Fruit fly (Drosophila melanogaster) whole organism, embryonic: Measurements from ENCODE around the gene CG5968.

Source experiments
- BtbVII ChIP-seq: fragments of 200-800 bp; sonication (Bioruptor generic); optimal IDR thresholded peaks from 3 replicates; lab custom pipeline; 2017; ENCODE audit warnings: missing biosample characterization, mild to moderate bottlenecking, missing genetic modification characterization
- CG10147 ChIP-seq: fragments of 200-800 bp; sonication (Bioruptor generic); optimal IDR thresholded peaks from 2 replicates; lab custom pipeline; 2019; ENCODE audit warnings: missing biosample characterization, mild to moderate bottlenecking, missing genetic modification characterization, moderate library complexity
- CG10267 ChIP-seq: fragments of 200-800 bp; sonication (Bioruptor generic); optimal IDR thresholded peaks from 2 replicates; lab custom pipeline; 2018; ENCODE audit warnings: missing biosample characterization, mild to moderate bottlenecking, missing genetic modification characterization, moderate library complexity
- CG11085 ChIP-seq: fragments of 200-800 bp; sonication (Bioruptor generic); IDR thresholded peaks from 2 replicates; pipeline ENCODE4 v1.3.6; 2022; ENCODE audit warnings: missing biosample characterization, missing genetic modification characterization
- CG13894 ChIP-seq: fragments of 200-800 bp; sonication (Bioruptor generic); optimal IDR thresholded peaks from 3 replicates; lab custom pipeline; 2018; ENCODE audit warnings: missing biosample characterization, mild to moderate bottlenecking, missing genetic modification characterization, moderate library complexity
- CG16863 ChIP-seq: fragments of 200-800 bp; sonication (Bioruptor generic); optimal IDR thresholded peaks from 3 replicates; lab custom pipeline; 2016; ENCODE audit warnings: missing biosample characterization, missing genetic modification characterization
- CG17829 ChIP-seq: fragments of 200-800 bp; optimal IDR thresholded peaks from 2 replicates; lab custom pipeline; 2019; ENCODE audit warnings: missing biosample characterization, mild to moderate bottlenecking, missing genetic modification characterization, moderate library complexity
- CG18476 ChIP-seq: fragments of 200-800 bp; sonication (Bioruptor generic); optimal IDR thresholded peaks from 2 replicates; lab custom pipeline; 2016; ENCODE audit warnings: missing biosample characterization, mild to moderate bottlenecking, missing genetic modification characterization
- CG18599 ChIP-seq: fragments of 200-800 bp; sonication (Bioruptor generic); optimal IDR thresholded peaks from 3 replicates; lab custom pipeline; 2017; ENCODE audit warnings: missing biosample characterization, missing genetic modification characterization, mild to moderate bottlenecking, moderate library complexity, missing genetic modification reagents
- CG2889 ChIP-seq: fragments of 200-800 bp; sonication (Bioruptor generic); IDR thresholded peaks from 3 replicates; pipeline ENCODE4 v1.3.6; 2022; ENCODE audit warnings: missing biosample characterization, missing genetic modification characterization
- CG33213 ChIP-seq: fragments of 200-800 bp; sonication (Bioruptor generic); optimal IDR thresholded peaks from 3 replicates; lab custom pipeline; 2016; ENCODE audit warnings: missing biosample characterization, missing genetic modification characterization
- CG42726 ChIP-seq: fragments of 200-800 bp; sonication (Bioruptor generic); IDR thresholded peaks from 2 replicates; pipeline ENCODE4 v1.3.6; 2022; ENCODE audit warnings: missing biosample characterization, missing genetic modification characterization; ENCODE audit not compliant: partially characterized antibody
- CG6791 ChIP-seq: fragments of 200-800 bp; sonication (Bioruptor generic); IDR thresholded peaks from 3 replicates; pipeline ENCODE4 v1.3.6; 2022; ENCODE audit warnings: missing biosample characterization, missing genetic modification characterization; ENCODE audit not compliant: partially characterized antibody
- CG7786 ChIP-seq: fragments of 200-800 bp; sonication (Bioruptor generic); optimal IDR thresholded peaks from 2 replicates; lab custom pipeline; 2016; ENCODE audit warnings: missing biosample characterization, missing genetic modification characterization
- CG7987 ChIP-seq: fragments of 200-800 bp; sonication (Bioruptor generic); optimal IDR thresholded peaks from 2 replicates; lab custom pipeline; 2018; ENCODE audit warnings: missing biosample characterization, mild to moderate bottlenecking, missing genetic modification characterization, moderate library complexity
- CG8388 ChIP-seq: fragments of 200-800 bp; sonication (Bioruptor generic); optimal IDR thresholded peaks from 2 replicates; lab custom pipeline; 2019; ENCODE audit warnings: missing biosample characterization, mild to moderate bottlenecking, missing genetic modification characterization, moderate library complexity
- CG8765 ChIP-seq: fragments of 200-800 bp; sonication (Bioruptor generic); IDR thresholded peaks from 2 replicates; pipeline ENCODE4 v1.3.6; 2022; ENCODE audit warnings: missing biosample characterization, missing genetic modification characterization
- CrebB ChIP-seq: fragments of 200-800 bp; sonication (Bioruptor generic); optimal IDR thresholded peaks from 3 replicates; lab custom pipeline; 2018; ENCODE audit warnings: missing biosample characterization, mild to moderate bottlenecking, missing genetic modification characterization
- Dref ChIP-seq: fragments of 200-800 bp; sonication (Bioruptor generic); IDR thresholded peaks from 2 replicates; pipeline ENCODE4 v1.3.6; 2022; ENCODE audit warnings: missing biosample characterization, missing genetic modification characterization
- GATAe ChIP-seq: fragments of 200-800 bp; sonication (Bioruptor generic); conservative IDR thresholded peaks from 2 replicates; pipeline ENCODE4 v1.3.6; 2022; ENCODE audit warnings: missing biosample characterization, missing genetic modification characterization
- Gug ChIP-seq: fragments of 200-800 bp; sonication (Bioruptor generic); IDR thresholded peaks from 4 replicates; pipeline ENCODE4 v1.3.6; 2022; ENCODE audit warnings: missing biosample characterization, missing genetic modification characterization
- Hand ChIP-seq: fragments of 200-800 bp; sonication (Bioruptor generic); optimal IDR thresholded peaks from 2 replicates; lab custom pipeline; 2017; ENCODE audit warnings: mild to moderate bottlenecking, missing biosample characterization, missing genetic modification reagents, missing genetic modification characterization
- Hmr ChIP-seq: fragments of 200-800 bp; sonication (Bioruptor generic); optimal IDR thresholded peaks from 3 replicates; lab custom pipeline; 2017; ENCODE audit warnings: mild to moderate bottlenecking, missing biosample characterization, missing genetic modification reagents, missing genetic modification characterization
- Lhr ChIP-seq: fragments of 200-800 bp; sonication (Bioruptor generic); optimal IDR thresholded peaks from 3 replicates; lab custom pipeline; 2017; ENCODE audit warnings: mild to moderate bottlenecking, missing biosample characterization, missing genetic modification reagents, missing genetic modification characterization
- Myb ChIP-seq: fragments of 200-800 bp; sonication (Bioruptor generic); optimal IDR thresholded peaks from 2 replicates; lab custom pipeline; 2016; ENCODE audit warnings: missing biosample characterization, missing genetic modification characterization
- Ptx1 ChIP-seq: fragments of 200-800 bp; sonication (Bioruptor generic); IDR thresholded peaks from 2 replicates; pipeline ENCODE4 v1.3.6; 2022; ENCODE audit warnings: missing biosample characterization, missing genetic modification characterization
- ase ChIP-seq: fragments of 200-800 bp; sonication (Bioruptor generic); IDR thresholded peaks from 3 replicates; pipeline ENCODE4 v1.3.6; 2022; ENCODE audit warnings: missing biosample characterization, missing genetic modification characterization
- bbx ChIP-seq: fragments of 200-800 bp; sonication (Bioruptor generic); IDR thresholded peaks from 2 replicates; pipeline ENCODE4 v1.3.6; 2022; ENCODE audit warnings: missing biosample characterization, missing genetic modification characterization; ENCODE audit not compliant: partially characterized antibody
- chif ChIP-seq, 2 experiments: fragments of 200-800 bp; sonication (Bioruptor generic); optimal IDR thresholded peaks; 3 replicates each; lab custom pipeline; 2016; ENCODE audit warnings: missing biosample characterization in 2 of 2, missing genetic modification characterization in 2 of 2
- chm ChIP-seq: fragments of 200-800 bp; sonication (Bioruptor generic); IDR thresholded peaks from 2 replicates; pipeline ENCODE4 v1.3.6; 2022; ENCODE audit warnings: missing biosample characterization, missing genetic modification characterization
- danr ChIP-seq: fragments of 200-800 bp; sonication (Bioruptor generic); IDR thresholded peaks from 2 replicates; pipeline ENCODE4 v1.3.6; 2022; ENCODE audit warnings: missing biosample characterization, missing genetic modification characterization
- exex ChIP-seq: fragments of 200-800 bp; sonication (Bioruptor generic); optimal IDR thresholded peaks from 4 replicates; lab custom pipeline; 2018; ENCODE audit warnings: missing biosample characterization, mild to moderate bottlenecking, missing genetic modification characterization, moderate library complexity
- fd3F ChIP-seq: fragments of 200-800 bp; sonication (Bioruptor generic); optimal IDR thresholded peaks from 2 replicates; lab custom pipeline; 2018; ENCODE audit warnings: missing biosample characterization, mild to moderate bottlenecking, missing genetic modification characterization, moderate library complexity
- fd64A ChIP-seq: fragments of 200-800 bp; sonication (Bioruptor generic); optimal IDR thresholded peaks from 3 replicates; lab custom pipeline; 2018; ENCODE audit warnings: missing biosample characterization, mild to moderate bottlenecking, missing genetic modification characterization
- ftz-f1 ChIP-seq: fragments of 200-800 bp; sonication (Bioruptor generic); optimal IDR thresholded peaks from 2 replicates; lab custom pipeline; 2016; ENCODE audit warnings: missing biosample characterization, missing genetic modification characterization
- gcm2 ChIP-seq: fragments of 200-800 bp; sonication (Bioruptor generic); optimal IDR thresholded peaks from 2 replicates; lab custom pipeline; 2016; ENCODE audit warnings: missing biosample characterization, missing genetic modification characterization
- gt ChIP-seq: fragments of 200-800 bp; sonication (Bioruptor generic); IDR thresholded peaks from 2 replicates; pipeline ENCODE4 v1.3.6; 2022; ENCODE audit warnings: missing biosample characterization, missing genetic modification characterization
- luna ChIP-seq: fragments of 200-800 bp; sonication (Bioruptor generic); optimal IDR thresholded peaks from 2 replicates; lab custom pipeline; 2016; ENCODE audit warnings: missing biosample characterization, missing genetic modification characterization
- phol ChIP-seq: fragments of 200-800 bp; sonication (Bioruptor generic); optimal IDR thresholded peaks from 3 replicates; lab custom pipeline; 2018; ENCODE audit warnings: missing biosample characterization, mild to moderate bottlenecking, missing genetic modification characterization, moderate library complexity
- prd ChIP-seq, 3 experiments: fragments of >200 bp in 2 of 3; fragments of 200-800 bp in 1 of 3; sonication (Bioruptor generic) in 1 of 3; optimal IDR thresholded peaks in 2 of 3; IDR thresholded peaks in 1 of 3; 2 replicates in 2 of 3; 3 replicates in 1 of 3; pipeline versions ENCODE4 v1.3.6 to Lab custom; 2017 to 2022; ENCODE audit warnings: missing biosample characterization in 1 of 3, missing genetic modification characterization in 1 of 3
- psq ChIP-seq: fragments of 200-800 bp; sonication (Bioruptor generic); optimal IDR thresholded peaks from 2 replicates; lab custom pipeline; 2017; ENCODE audit warnings: missing biosample characterization, missing genetic modification characterization
- sc ChIP-seq, 3 experiments: fragments of >200 bp in 2 of 3; fragments of 200-800 bp in 1 of 3; sonication (Bioruptor generic) in 1 of 3; optimal IDR thresholded peaks; 2 replicates in 2 of 3; 3 replicates in 1 of 3; lab custom pipeline; 2017; ENCODE audit warnings: mild to moderate bottlenecking in 1 of 3, missing biosample characterization in 1 of 3, missing genetic modification characterization in 1 of 3, missing genetic modification reagents in 1 of 3
- sna ChIP-seq: fragments of 200-800 bp; sonication (Bioruptor generic); IDR thresholded peaks from 2 replicates; pipeline ENCODE4 v1.3.6; 2022; ENCODE audit warnings: missing biosample characterization, missing genetic modification characterization; ENCODE audit not compliant: partially characterized antibody
- sqz ChIP-seq: fragments of 200-800 bp; sonication (Bioruptor generic); optimal IDR thresholded peaks from 3 replicates; lab custom pipeline; 2018; ENCODE audit warnings: missing biosample characterization, mild to moderate bottlenecking, missing genetic modification characterization
- sug ChIP-seq: fragments of 200-800 bp; optimal IDR thresholded peaks from 2 replicates; lab custom pipeline; 2019; ENCODE audit warnings: missing biosample characterization, mild to moderate bottlenecking, missing genetic modification characterization, moderate library complexity
- ttk ChIP-seq: fragments of 200-800 bp; sonication (Bioruptor generic); IDR thresholded peaks from 2 replicates; pipeline ENCODE4 v2.1.2; 2022; ENCODE audit warnings: missing biosample characterization, missing genetic modification characterization
- tup ChIP-seq: fragments of 200-800 bp; sonication (Bioruptor generic); optimal IDR thresholded peaks from 2 replicates; lab custom pipeline; 2016; ENCODE audit warnings: missing biosample characterization, mild to moderate bottlenecking, missing genetic modification characterization, moderate library complexity
- unc-4 ChIP-seq: fragments of 200-800 bp; sonication (Bioruptor generic); IDR thresholded peaks from 2 replicates; pipeline ENCODE4 v1.3.6; 2022; ENCODE audit warnings: missing biosample characterization, missing genetic modification characterization; ENCODE audit not compliant: partially characterized antibody
- zfh1 ChIP-seq: fragments of 200-800 bp; sonication (Bioruptor generic); IDR thresholded peaks from 3 replicates; pipeline ENCODE4 v1.3.6; 2022; ENCODE audit warnings: missing biosample characterization, missing genetic modification characterization

Gene CG5968

DNA sequence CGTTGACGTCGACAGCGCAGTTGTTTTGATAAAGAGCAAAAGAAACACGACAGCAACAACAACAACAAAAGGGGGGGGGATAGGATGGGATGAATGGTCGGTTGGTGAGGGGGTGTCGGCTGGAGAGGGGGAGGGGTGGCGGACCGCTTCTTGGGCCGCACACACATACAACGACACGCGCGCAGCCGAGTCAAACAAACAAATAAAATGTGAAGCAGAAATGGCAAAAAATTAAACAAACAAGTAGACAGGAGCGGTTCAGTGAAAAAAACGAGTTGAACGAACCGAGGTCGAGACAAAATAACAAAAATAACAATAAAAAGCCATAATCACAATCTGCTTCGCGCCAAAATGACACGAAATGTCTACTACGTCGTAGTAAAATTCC lies 16.4 kb downstream of the CG5968 start (continued):
- TF ChIP-seq GATAe (GFP tag; lab: Robert Waterston, UW) (no peak; the same call in 1 of the 2 replicates), ttk (no peak; the same call in 1 of the 2 replicates), CG33213 (GFP tag; lab: Kevin White, UChicago) (no peak), Myb (GFP tag; lab: Kevin White, UChicago) (no peak), CG13894 (tag; lab: Kevin White, UChicago) (no peak), Gug (no peak), CG10147 (GFP tag; lab: Kevin White, UChicago) (no peak), CG7987 (no peak), sqz (peak; percentile 28), CG11085 (GFP tag; lab: Robert Waterston, UW) (no peak), prd (optimal IDR thresholded peaks at IDR 0.05; lab: Kevin White, UChicago) (no peak), prd (GFP tag; IDR thresholded peaks at IDR 0.05; lab: Robert Waterston, UW) (no peak), exex (no peak), CrebB (no peak), CG18599 (GFP tag; lab: Kevin White, UChicago) (peak; percentile 27), CG7786 (GFP tag; lab: Kevin White, UChicago) (no peak), CG18476 (GFP tag; lab: Kevin White, UChicago) (no peak), sna (no peak), chif (GFP tag; optimal IDR thresholded peaks at IDR 0.05; lab: Kevin White, UChicago) (no peak), gt (GFP tag; lab: Robert Waterston, UW) (no peak), bbx (GFP tag; lab: Robert Waterston, UW) (no peak), zfh1 (no peak), sug (tag; lab: Kevin White, UChicago) (peak; percentile 82), CG2889 (GFP tag; lab: Robert Waterston, UW) (no peak), Lhr (GFP tag; lab: Kevin White, UChicago) (no peak), luna (GFP tag; lab: Kevin White, UChicago) (no peak), tup (no peak), psq (GFP tag; lab: Kevin White, UChicago) (peak; percentile 98), CG6791 (GFP tag; lab: Robert Waterston, UW) (no peak), fd64A (peak; percentile 32), fd3F (no peak), CG17829 (tag; lab: Kevin White, UChicago) (no peak), Dref (no peak), ase (no peak), BtbVII (GFP tag; lab: Kevin White, UChicago) (no peak), CG8388 (GFP tag; lab: Kevin White, UChicago) (no peak), Hand (GFP tag; lab: Kevin White, UChicago) (no peak), CG8765 (GFP tag; lab: Robert Waterston, UW) (0 out of 2 replicates have a peak, but pooled peaks have one; percentile 2), phol (tag; lab: Kevin White, UChicago) (no peak), sc (optimal IDR thresholded peaks at IDR 0.05; lab: Kevin White, UChicago) (no peak), sc (GFP tag; optimal IDR thresholded peaks at IDR 0.05; lab: Kevin White, UChicago) (no peak), CG16863 (GFP tag; lab: Kevin White, UChicago) (no peak), Ptx1 (GFP tag; lab: Robert Waterston, UW) (no peak), unc-4 (GFP tag; lab: Robert Waterston, UW) (no peak), chm (GFP tag; lab: Robert Waterston, UW) (peak; percentile 6; the same call in 1 of the 2 replicates), Hmr (GFP tag; lab: Kevin White, UChicago) (no peak), danr (GFP tag; lab: Robert Waterston, UW) (no peak; the same call in 1 of the 2 replicates), gcm2 (GFP tag; lab: Kevin White, UChicago) (no peak), CG10267 (no peak), CG42726 (peak; percentile 76), ftz-f1 (GFP tag; lab: Kevin White, UChicago) (no peak)
